Fruit fly (Drosophila melanogaster): ENCODE data around the gene ninaA.

Gene ninaA

DNA sequence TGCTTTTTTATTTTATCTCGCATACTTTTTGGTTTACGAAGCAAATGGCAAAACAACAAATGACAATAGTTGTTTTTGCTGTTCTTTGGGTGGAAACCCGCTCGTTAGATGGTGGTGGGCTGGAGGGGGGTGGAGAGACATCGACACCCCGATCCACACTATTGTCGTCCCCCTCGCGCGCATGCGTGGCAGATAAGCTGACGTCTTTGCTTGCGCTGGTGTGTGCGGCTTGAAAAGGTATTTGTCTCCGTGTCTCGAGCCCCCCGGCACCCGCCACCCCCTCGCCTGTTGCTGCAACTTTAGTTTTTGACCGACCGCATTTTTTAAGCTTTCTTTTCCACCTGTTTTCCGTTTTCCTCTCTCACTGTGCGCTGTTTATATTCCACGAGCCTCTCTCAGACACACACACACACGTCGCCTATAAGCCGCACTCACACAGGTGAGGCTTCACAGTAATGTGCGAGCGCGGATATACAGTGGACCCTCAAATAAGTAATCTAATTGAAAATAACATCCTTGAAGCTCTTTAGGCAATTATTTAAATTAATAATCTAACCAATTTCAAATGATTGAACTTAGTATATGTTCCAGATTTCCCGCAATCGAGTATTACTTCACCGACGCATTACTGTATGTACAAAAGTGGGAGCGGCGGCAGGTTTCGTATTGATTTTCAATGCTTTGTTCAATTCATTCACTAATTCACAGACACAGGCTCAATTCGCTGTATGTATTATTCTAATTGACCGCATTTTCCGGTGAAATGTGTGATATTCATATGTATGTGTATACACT lies 10.0 kb upstream of the ninaA start (continued):
- TF ChIP-seq CG11456 (GFP tag; IDR thresholded peaks at IDR 0.05) (peak; percentile 95), CG31365 (tag; optimal IDR thresholded peaks at IDR 0.05) (peak; percentile 81), Trl (optimal IDR thresholded peaks at IDR 0.05) (peak; percentile 41), Trl (GFP tag; optimal IDR thresholded peaks at IDR 0.05) (peak; percentile 91), CG7271 (tag; optimal IDR thresholded peaks at IDR 0.05) (peak; percentile 28), CG11723 (GFP tag; optimal IDR thresholded peaks at IDR 0.05) (peak; percentile 80), Mes4 (GFP tag; optimal IDR thresholded peaks at IDR 0.05) (peak; percentile 83), insv (GFP tag; optimal IDR thresholded peaks at IDR 0.05) (peak in 1 of 2 experiments; percentile 18), Mad (GFP tag; optimal IDR thresholded peaks at IDR 0.05) (peak; percentile 85), CG6683 (GFP tag; optimal IDR thresholded peaks at IDR 0.05) (peak; percentile 83), CG15269 (tag; optimal IDR thresholded peaks at IDR 0.05) (peak; percentile 96), maf-S (GFP tag; optimal IDR thresholded peaks at IDR 0.05) (peak; percentile 87), prd (optimal IDR thresholded peaks at IDR 0.05) (no peak), prd (GFP tag; IDR thresholded peaks at IDR 0.05) (peak; percentile 97), CG13424 (tag; optimal IDR thresholded peaks at IDR 0.05) (peak; percentile 96), zfh1 (GFP tag; IDR thresholded peaks at IDR 0.05) (peak; percentile 96), hb (GFP tag; IDR thresholded peaks at IDR 0.05; ENCODE audit: partially characterized antibody) (no peak), Six4 (GFP tag; optimal IDR thresholded peaks at IDR 0.05) (peak; percentile 81), so (GFP tag; IDR thresholded peaks at IDR 0.05) (peak; percentile 93), ind (GFP tag; optimal IDR thresholded peaks at IDR 0.05) (peak; percentile 93), CG3995 (GFP tag; optimal IDR thresholded peaks at IDR 0.05) (peak; percentile 37), tgo (GFP tag; IDR thresholded peaks at IDR 0.05) (peak; percentile 95), ac (GFP tag; optimal IDR thresholded peaks at IDR 0.05) (peak; percentile 68), ssp (GFP tag; IDR thresholded peaks at IDR 0.05) (peak; percentile 86), CG4404 (GFP tag; IDR thresholded peaks at IDR 0.05) (peak; percentile 93), Atf3 (GFP tag; optimal IDR thresholded peaks at IDR 0.05) (peak; percentile 72), CTCF (GFP tag; optimal IDR thresholded peaks at IDR 0.05) (peak; percentile 29), CG17802 (tag; optimal IDR thresholded peaks at IDR 0.05) (peak; percentile 78), sqz (GFP tag; optimal IDR thresholded peaks at IDR 0.05) (peak; percentile 80), CG10543 (GFP tag; optimal IDR thresholded peaks at IDR 0.05) (peak; percentile 85), CG30020 (tag; optimal IDR thresholded peaks at IDR 0.05) (peak; percentile 60), CG12942 (GFP tag; optimal IDR thresholded peaks at IDR 0.05) (peak; percentile 90), Lhr (GFP tag; optimal IDR thresholded peaks at IDR 0.05) (peak; percentile 63), CG9817 (tag; optimal IDR thresholded peaks at IDR 0.05) (peak; percentile 96), odd (GFP tag; optimal IDR thresholded peaks at IDR 0.05) (peak; percentile 78), CG12769 (tag; optimal IDR thresholded peaks at IDR 0.05) (peak; percentile 97), gro (GFP tag; optimal IDR thresholded peaks at IDR 0.05) (peak; percentile 87), CG32767 (GFP tag; IDR thresholded peaks at IDR 0.05) (peak; percentile 92), klu (GFP tag; IDR thresholded peaks at IDR 0.05) (peak; percentile 88), ranshi (GFP tag; IDR thresholded peaks at IDR 0.05) (peak; percentile 94), CG4617 (GFP tag; optimal IDR thresholded peaks at IDR 0.05; ENCODE audit: borderline replicate concordance) (peak; percentile 50), CG4282 (GFP tag; optimal IDR thresholded peaks at IDR 0.05) (peak; percentile 32), jing (GFP tag; optimal IDR thresholded peaks at IDR 0.05) (peak; percentile 86), CG2889 (GFP tag; IDR thresholded peaks at IDR 0.05) (peak; percentile 91), BtbVII (GFP tag; optimal IDR thresholded peaks at IDR 0.05) (peak; percentile 90), ttk (GFP tag; IDR thresholded peaks at IDR 0.05) (peak; percentile 90), CG6765 (GFP tag; optimal IDR thresholded peaks at IDR 0.05) (peak; percentile 81), CG12659 (GFP tag; optimal IDR thresholded peaks at IDR 0.05) (peak; percentile 94), Sox100B (GFP tag; optimal IDR thresholded peaks at IDR 0.05) (peak; percentile 85), onecut (GFP tag; IDR thresholded peaks at IDR 0.05) (peak; percentile 94), CG1529 (GFP tag; optimal IDR thresholded peaks at IDR 0.05) (peak; percentile 85)

Data from whole organism, embryonic.